Fruit fly (Drosophila melanogaster) Kc167 (cell line): Measurements from ENCODE around the gene Nrg.

Experiments used
- Myc ChIP-seq: fragments of >200 bp; optimal IDR thresholded peaks from 2 replicates; lab custom pipeline; 2017; ENCODE audit warnings: missing external identifiers
- Sin3A ChIP-seq: fragments of >200 bp; optimal IDR thresholded peaks from 2 replicates; lab custom pipeline; 2018; ENCODE audit warnings: missing external identifiers
- h ChIP-seq: fragments of >200 bp; optimal IDR thresholded peaks from 3 replicates; lab custom pipeline; 2018; ENCODE audit warnings: missing external identifiers
- insv ChIP-seq: fragments of >200 bp; optimal IDR thresholded peaks from 3 replicates; lab custom pipeline; 2018; ENCODE audit warnings: missing external identifiers
- psq ChIP-seq: fragments of >200 bp; optimal IDR thresholded peaks from 2 replicates; lab custom pipeline; 2017; ENCODE audit warnings: missing external identifiers
- ttk ChIP-seq: sonication (Bioruptor generic); optimal IDR thresholded peaks from 2 replicates; lab custom pipeline; 2017; ENCODE audit warnings: missing external identifiers

The Nrg gene

DNA sequence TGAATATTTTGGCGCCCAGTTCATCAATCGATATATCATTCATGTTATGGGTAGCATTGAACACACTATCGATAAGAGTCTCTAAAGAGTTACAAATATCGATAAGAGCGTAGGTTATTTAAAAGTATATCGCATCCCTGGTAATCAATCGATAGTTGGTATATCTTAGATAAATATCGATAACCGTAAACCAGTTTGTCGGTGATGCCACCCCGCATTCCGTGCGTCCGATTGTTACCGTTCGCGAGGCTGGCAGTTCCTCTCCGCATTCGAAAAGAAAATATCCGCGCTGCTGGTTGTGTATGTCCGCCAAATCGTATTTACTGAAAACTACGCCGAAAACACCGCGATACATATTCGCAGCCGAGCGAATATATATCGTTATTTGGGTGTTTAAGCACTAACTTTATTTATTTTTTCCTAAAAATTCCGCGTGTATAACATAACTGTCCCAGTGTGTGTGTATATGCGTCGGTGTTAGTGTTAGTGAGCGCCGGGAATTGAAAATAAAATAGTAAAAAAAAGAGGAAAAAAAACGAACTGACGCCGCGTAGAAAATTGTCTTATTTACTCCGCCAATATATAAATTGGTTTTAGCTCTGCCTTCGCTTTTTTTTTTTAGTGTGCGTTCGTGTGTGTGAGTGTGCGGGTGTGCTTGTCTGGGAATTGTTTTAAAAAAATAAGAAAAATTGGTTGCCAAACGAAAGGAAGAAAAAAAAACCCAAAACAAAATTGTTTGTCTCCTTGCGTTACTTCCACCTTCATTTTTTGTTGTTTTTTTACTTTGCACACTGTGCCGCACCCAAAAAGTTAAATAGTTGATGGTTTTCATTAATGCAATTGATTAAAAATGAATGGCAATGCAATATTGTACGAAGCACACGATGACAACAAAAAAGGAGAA, at the start of gene Nrg:
Nrg (plus strand) TSS at position 253 of the 904 bp plus-strand sequence.
- no peak for TF ChIP-seq Sin3A
- no peak for TF ChIP-seq psq (lab: Kevin White, UChicago)
- TF ChIP-seq h (lab: Kevin White, UChicago) = no peak
- TF ChIP-seq ttk (lab: Kevin White, UChicago) = no peak
- no peak for TF ChIP-seq insv (lab: Kevin White, UChicago)
- TF ChIP-seq Myc (lab: Kevin White, UChicago) = no peak

DNA sequence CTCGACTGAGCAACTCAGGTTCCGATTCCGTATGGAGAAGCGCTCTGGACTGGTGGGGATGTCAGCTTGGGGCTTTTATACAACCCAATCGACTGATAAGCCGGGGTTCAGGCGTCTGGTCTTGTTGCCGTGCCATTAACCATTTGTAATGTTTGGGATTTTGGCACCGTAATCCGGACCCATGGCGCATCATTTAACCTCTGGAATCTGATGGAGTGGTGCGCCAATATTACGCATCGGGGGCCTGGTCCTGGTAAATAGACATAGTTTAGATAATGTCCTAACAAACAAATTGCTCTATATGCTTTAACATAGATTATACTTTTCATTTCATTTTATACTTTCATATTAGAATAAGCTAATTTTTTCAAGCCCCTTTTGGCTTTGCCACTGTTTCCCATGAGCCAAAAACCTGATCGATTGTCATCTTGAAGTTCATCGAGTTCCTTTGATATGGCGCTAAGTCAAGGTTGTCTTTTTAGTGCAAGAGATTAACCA, 48.2 kb upstream of the Nrg start, which contains the start of gene CG12116:
CG12116 (minus strand) TSS at position 51 of the 498 bp plus-strand sequence.
- no peak for TF ChIP-seq ttk (lab: Kevin White, UChicago)
- no peak for TF ChIP-seq Myc (lab: Kevin White, UChicago)
- no peak for TF ChIP-seq insv (lab: Kevin White, UChicago)
- TF ChIP-seq psq (lab: Kevin White, UChicago) = no peak
- TF ChIP-seq h (lab: Kevin White, UChicago) = no peak
- TF ChIP-seq Sin3A = no peak

DNA sequence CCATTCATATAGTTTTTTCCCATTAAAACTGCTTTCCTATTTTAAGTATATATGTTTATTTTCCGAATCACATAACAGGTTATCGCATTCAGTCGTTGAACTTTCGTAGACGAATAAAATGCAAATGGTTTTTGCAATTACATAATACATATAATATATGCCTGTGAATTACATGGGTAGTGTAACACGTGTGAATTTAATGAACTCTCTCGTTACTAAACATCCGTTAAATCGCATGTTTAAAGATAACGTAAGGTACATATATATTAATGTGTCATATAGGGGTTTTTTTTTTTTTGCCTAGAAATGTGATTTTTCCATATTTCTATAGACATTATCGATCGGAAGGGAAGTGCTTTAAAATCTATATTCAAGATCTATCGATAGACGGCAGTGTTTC, 47.6 kb upstream of the Nrg start:
- TF ChIP-seq insv (lab: Kevin White, UChicago) (no peak), Myc (lab: Kevin White, UChicago) (no peak), h (lab: Kevin White, UChicago) (no peak), psq (lab: Kevin White, UChicago) (no peak), ttk (lab: Kevin White, UChicago) (no peak), Sin3A (no peak)

DNA sequence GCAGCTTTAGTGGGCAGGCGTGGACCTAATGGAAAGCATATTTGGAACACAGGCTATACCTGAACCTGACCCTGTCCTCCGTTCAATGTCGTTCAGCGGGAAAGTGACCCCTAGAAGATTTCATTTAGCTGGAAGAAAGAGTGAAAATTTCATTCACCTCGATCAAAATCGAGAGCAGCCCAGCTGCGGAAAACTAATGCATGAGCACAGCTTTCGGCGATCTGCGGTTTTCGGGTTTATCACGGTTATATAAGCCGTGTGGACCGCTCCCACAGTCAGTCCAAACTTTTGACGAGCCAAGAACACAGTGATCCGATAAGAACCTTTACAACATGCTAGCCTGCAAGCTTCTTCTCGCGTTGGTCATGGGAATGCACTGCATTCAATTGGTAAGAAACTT, 46.6 kb upstream of the Nrg start, which contains the start of gene Cp7Fa:
Cp7Fa (plus strand) TSS at position 301 of the 400 bp plus-strand sequence.
- TF ChIP-seq Sin3A = no peak
- no peak for TF ChIP-seq Myc (lab: Kevin White, UChicago)
- TF ChIP-seq h (lab: Kevin White, UChicago) = no peak
- TF ChIP-seq ttk (lab: Kevin White, UChicago) = no peak

DNA sequence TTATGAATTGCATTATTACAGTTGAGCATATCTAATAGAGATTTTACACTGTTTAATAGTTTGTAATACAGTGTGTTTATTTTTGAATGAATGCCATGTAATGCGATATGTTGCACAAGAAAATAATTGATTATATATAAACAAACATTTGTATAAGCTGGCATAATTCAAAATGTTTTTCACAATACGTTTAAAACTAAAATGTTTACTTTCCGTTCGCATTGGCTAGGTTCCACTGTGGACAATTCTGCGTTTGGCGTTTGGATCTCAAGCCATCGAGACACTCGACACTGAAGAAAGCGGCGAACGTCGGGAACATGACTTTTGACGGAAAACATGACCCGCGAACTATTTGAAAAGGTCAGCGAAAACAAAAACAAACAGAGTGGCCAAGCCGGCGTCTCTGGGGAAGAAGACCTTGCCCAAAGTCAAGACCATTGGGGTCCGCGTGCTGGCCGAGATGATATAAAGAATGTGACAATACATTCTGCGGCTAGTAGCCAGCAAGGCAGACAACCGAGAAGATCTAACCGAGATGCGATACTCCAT, 43.8 kb upstream of the Nrg start, which contains the start of gene Cp7Fb:
Cp7Fb (plus strand) TSS at position 499 of the 549 bp plus-strand sequence.
- TF ChIP-seq Sin3A (no peak), ttk (lab: Kevin White, UChicago) (no peak), psq (lab: Kevin White, UChicago) (no peak), h (lab: Kevin White, UChicago) (no peak), Myc (lab: Kevin White, UChicago) (no peak), insv (lab: Kevin White, UChicago) (no peak)

DNA sequence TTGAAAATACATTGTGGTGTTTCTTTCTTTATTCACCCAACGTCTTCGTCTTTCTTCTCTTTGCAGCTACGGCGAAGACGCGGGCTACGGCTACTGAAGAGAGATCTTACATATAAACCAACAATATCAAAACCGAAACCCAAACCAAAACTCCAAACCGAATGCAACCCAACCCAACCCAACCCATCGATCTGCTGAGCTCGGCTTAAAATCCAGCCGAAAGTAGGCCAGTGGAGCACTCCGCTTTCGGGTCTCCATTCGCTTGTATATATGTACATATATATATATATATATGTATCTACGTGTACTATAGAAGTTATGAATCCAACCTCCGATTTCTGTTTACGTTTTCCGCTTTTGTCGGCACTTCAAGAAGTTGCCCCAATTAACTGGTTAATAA, 41.5 kb upstream of the Nrg start:
- no peak for TF ChIP-seq psq (lab: Kevin White, UChicago)
- TF ChIP-seq ttk (lab: Kevin White, UChicago) = no peak
- TF ChIP-seq h (lab: Kevin White, UChicago) = no peak
- TF ChIP-seq Myc (lab: Kevin White, UChicago) = no peak
- TF ChIP-seq Sin3A = no peak
- no peak for TF ChIP-seq insv (lab: Kevin White, UChicago)

DNA sequence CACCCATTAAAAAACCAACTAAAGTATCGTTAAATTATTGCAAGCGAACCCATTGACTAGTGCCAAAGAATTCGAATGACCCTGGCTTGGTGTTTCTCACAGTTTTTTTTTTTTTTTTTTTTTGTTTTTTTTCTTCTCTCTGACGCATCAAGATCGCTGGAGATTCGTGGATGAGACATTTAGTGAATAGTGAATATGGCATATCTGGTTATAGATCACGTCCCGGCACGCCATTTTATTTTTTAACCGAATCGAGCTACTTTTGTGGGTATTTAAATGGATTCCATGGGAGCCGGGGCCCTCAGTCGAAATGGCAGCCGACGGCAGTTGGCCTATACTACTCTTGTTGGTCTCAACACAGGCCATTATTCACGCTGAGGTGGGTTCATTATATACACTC, 40.4 kb upstream of the Nrg start, which contains the start of gene Cp7Fc:
Cp7Fc (plus strand) TSS at position 301 of the 400 bp plus-strand sequence.
- TF ChIP-seq Myc (lab: Kevin White, UChicago) (no peak), psq (lab: Kevin White, UChicago) (no peak), Sin3A (no peak), insv (lab: Kevin White, UChicago) (no peak), h (lab: Kevin White, UChicago) (no peak), ttk (lab: Kevin White, UChicago) (no peak)

DNA sequence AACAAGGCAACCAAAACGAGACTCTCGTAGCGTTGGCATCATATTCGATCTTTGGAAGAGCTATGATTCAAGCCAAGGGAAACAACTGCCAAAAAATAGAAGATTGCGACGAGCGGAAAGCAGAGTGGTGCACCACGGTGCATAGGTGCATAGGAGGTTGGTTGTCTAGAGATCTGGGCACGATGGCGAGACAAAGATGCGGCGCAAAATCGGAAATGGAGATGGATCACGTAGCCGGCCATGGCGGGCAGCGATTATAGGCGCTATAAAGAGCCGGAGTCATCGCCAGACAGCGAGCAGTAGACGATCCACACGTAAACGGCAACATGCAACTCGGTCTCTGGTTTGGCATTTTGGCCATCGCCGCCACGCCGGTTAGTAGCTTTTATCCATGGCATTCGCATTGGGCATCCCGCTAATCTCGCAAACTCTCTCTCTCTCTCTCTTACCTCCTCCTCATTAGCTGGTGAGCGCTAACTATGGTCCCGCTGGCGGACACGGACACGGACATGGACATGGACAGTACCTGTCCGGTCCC, 38.1 kb upstream of the Nrg start, which contains the start of gene Cp36:
Cp36 (plus strand) TSS at position 289 of the 538 bp plus-strand sequence.
- TF ChIP-seq Myc (lab: Kevin White, UChicago) (no peak), Sin3A (no peak), insv (lab: Kevin White, UChicago) (no peak), h (lab: Kevin White, UChicago) (no peak), ttk (lab: Kevin White, UChicago) (no peak), psq (lab: Kevin White, UChicago) (no peak)

DNA sequence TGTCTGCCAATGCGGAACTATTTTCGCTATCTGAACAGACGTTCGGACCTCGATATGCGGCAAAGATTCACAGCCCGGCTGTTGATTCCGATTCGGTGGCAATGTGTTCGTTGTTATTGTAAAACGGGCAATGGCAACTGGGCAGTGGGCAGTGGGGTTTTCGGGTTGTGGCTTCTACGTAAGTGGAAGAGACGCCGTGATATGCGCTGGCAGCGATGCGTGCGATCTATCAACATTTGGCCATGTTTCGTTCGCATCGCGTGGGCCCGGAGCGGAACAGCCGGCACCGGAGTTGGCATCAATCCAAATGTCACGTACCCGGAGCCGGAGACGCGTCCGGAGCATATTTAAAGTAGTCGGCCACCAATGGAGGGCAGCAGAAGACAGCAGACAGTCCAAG, 35.7 kb upstream of the Nrg start, which contains the start of gene Cp38:
Cp38 (plus strand) TSS at position 376 of the 400 bp plus-strand sequence.
- TF ChIP-seq h (lab: Kevin White, UChicago) = no peak
- no peak for TF ChIP-seq ttk (lab: Kevin White, UChicago)
- TF ChIP-seq Myc (lab: Kevin White, UChicago) = no peak
- TF ChIP-seq Sin3A = no peak
- TF ChIP-seq psq (lab: Kevin White, UChicago) = no peak
- no peak for TF ChIP-seq insv (lab: Kevin White, UChicago)

DNA sequence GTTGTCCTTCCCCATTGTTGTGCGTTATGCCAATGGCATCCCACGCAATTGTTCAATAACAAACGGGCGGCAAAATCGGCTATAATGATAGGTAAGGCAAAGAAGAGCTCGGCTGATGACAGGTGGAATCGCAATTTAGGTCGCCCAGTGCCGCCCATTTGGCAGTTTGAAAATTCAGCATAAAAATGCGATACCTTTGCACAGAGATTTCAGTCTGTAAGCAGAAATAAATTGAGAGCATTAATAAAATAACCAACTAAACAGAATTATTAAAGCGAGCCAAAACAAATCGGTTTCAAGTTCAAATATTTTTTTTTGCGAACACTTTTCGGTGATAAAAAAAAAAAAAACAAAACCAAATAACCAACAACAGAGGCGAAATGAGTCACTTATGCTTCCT, 33.5 kb upstream of the Nrg start, which contains the start of gene CG33223:
CG33223 (minus strand) TSS at position 215 of the 400 bp plus-strand sequence.
- TF ChIP-seq ttk (lab: Kevin White, UChicago) (no peak), h (lab: Kevin White, UChicago) (no peak), Sin3A (no peak), psq (lab: Kevin White, UChicago) (no peak)

DNA sequence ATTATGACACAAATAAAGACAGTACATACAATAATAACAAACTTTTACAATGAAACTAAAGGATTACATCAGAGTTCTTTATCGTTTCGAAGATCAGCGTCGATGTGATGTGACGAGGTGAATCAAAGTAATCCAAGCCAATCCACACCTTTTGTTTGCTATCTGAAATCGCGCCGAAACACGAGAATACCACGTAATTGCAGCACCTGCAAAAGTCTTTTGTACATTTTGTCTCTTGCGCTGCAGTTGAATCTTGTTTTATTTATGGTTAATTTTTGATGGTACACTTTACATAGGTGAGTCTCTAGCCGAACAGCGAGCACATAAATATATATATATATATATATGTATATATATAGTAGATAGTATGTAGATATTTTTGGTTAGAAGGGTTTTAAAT, 32.4 kb upstream of the Nrg start:
- no peak for TF ChIP-seq Myc (lab: Kevin White, UChicago)
- no peak for TF ChIP-seq h (lab: Kevin White, UChicago)
- no peak for TF ChIP-seq insv (lab: Kevin White, UChicago)
- TF ChIP-seq psq (lab: Kevin White, UChicago) = no peak
- TF ChIP-seq ttk (lab: Kevin White, UChicago) = no peak
- no peak for TF ChIP-seq Sin3A
